Fruit fly (Drosophila melanogaster): ENCODE results near the gene Vps16A.

The Vps16A gene

dm6 chr3R:9224807-9225206, 42.0 kb upstream of the Vps16A start (continued):
- TF ChIP-seq D19A (tag; optimal IDR thresholded peaks at IDR 0.05): peak; percentile 77
- 0 out of 2 replicates have a peak, but pooled peaks have one; percentile 14 for TF ChIP-seq CG11696 (GFP tag; IDR thresholded peaks at IDR 0.05)
- TF ChIP-seq corto (GFP tag; optimal IDR thresholded peaks at IDR 0.05): no peak
- no peak for TF ChIP-seq CG11247 (GFP tag; IDR thresholded peaks at IDR 0.05)
- TF ChIP-seq phol (tag; optimal IDR thresholded peaks at IDR 0.05): peak; percentile 69
- TF ChIP-seq unc-4 (GFP tag; IDR thresholded peaks at IDR 0.05; ENCODE audit: partially characterized antibody): no peak
- TF ChIP-seq cato (GFP tag; optimal IDR thresholded peaks at IDR 0.05; ENCODE audit: borderline replicate concordance): peak; percentile 45
- peak; percentile 5 for TF ChIP-seq Ets97D (GFP tag; optimal IDR thresholded peaks at IDR 0.05)
- TF ChIP-seq trh (GFP tag; optimal IDR thresholded peaks at IDR 0.05): peak; percentile 19
- no peak for TF ChIP-seq grn (GFP tag; optimal IDR thresholded peaks at IDR 0.05)
- peak; percentile 47 for TF ChIP-seq kay (GFP tag; optimal IDR thresholded peaks at IDR 0.05)
- TF ChIP-seq Hr39 (optimal IDR thresholded peaks at IDR 0.05): no peak
- peak; percentile 40 for TF ChIP-seq NfI (GFP tag; optimal IDR thresholded peaks at IDR 0.05)
- no peak for TF ChIP-seq br (optimal IDR thresholded peaks at IDR 0.05)
- TF ChIP-seq Sry-δ (GFP tag; optimal IDR thresholded peaks at IDR 0.05): peak; percentile 26
- TF ChIP-seq cg (GFP tag; optimal IDR thresholded peaks at IDR 0.05): no peak
- peak; percentile 77 for TF ChIP-seq CG17361 (GFP tag; IDR thresholded peaks at IDR 0.05)
- no peak for TF ChIP-seq CG1529 (GFP tag; optimal IDR thresholded peaks at IDR 0.05)
- peak; percentile 64 for TF ChIP-seq danr (GFP tag; IDR thresholded peaks at IDR 0.05)
- TF ChIP-seq Vsx1 (GFP tag; optimal IDR thresholded peaks at IDR 0.05): peak; percentile 16
- TF ChIP-seq btn (GFP tag; optimal IDR thresholded peaks at IDR 0.05): peak; percentile 21
- TF ChIP-seq tna (GFP tag; IDR thresholded peaks at IDR 0.05; ENCODE audit: partially characterized antibody): no peak
- TF ChIP-seq disco-r (GFP tag; optimal IDR thresholded peaks at IDR 0.05): no peak
- TF ChIP-seq Kr (GFP tag; optimal IDR thresholded peaks at IDR 0.05): no peak
- peak; percentile 57; the same call in 1 of the 2 replicates for TF ChIP-seq CG31224 (GFP tag; IDR thresholded peaks at IDR 0.05)
- peak; percentile 62 for TF ChIP-seq CG18476 (GFP tag; optimal IDR thresholded peaks at IDR 0.05)
- TF ChIP-seq Nf-YA (GFP tag; IDR thresholded peaks at IDR 0.05): no peak
- TF ChIP-seq CG18011 (GFP tag; optimal IDR thresholded peaks at IDR 0.05): no peak
- TF ChIP-seq CG32767 (GFP tag; IDR thresholded peaks at IDR 0.05): peak; percentile 80
- peak; percentile 81 for TF ChIP-seq dysf (GFP tag; IDR thresholded peaks at IDR 0.05)
- no peak for TF ChIP-seq crol (GFP tag; IDR thresholded peaks at IDR 0.05)
- TF ChIP-seq Sin3A (optimal IDR thresholded peaks at IDR 0.05): no peak
- TF ChIP-seq CG17802 (tag; optimal IDR thresholded peaks at IDR 0.05): peak; percentile 8
- TF ChIP-seq gcm (GFP tag; optimal IDR thresholded peaks at IDR 0.05): peak; percentile 59
- peak; percentile 59 for TF ChIP-seq CG10209 (GFP tag; optimal IDR thresholded peaks at IDR 0.05)
- no peak for TF ChIP-seq CG3726 (GFP tag; IDR thresholded peaks at IDR 0.05)
- TF ChIP-seq Lpt (GFP tag; optimal IDR thresholded peaks at IDR 0.05): no peak
- no peak for TF ChIP-seq CG4404 (GFP tag; IDR thresholded peaks at IDR 0.05)
- peak; percentile 26 for TF ChIP-seq CG2116 (GFP tag; optimal IDR thresholded peaks at IDR 0.05)
- TF ChIP-seq CG7963 (GFP tag; IDR thresholded peaks at IDR 0.05; ENCODE audit: partially characterized antibody): no peak
- peak; percentile 81 for TF ChIP-seq unpg (GFP tag; optimal IDR thresholded peaks at IDR 0.05)
- peak; percentile 17; the same call in 1 of the 2 replicates for TF ChIP-seq CG14014 (GFP tag; IDR thresholded peaks at IDR 0.05)
- no peak for TF ChIP-seq vfl (GFP tag; optimal IDR thresholded peaks at IDR 0.05)
- peak; percentile 9 for TF ChIP-seq repo (GFP tag; optimal IDR thresholded peaks at IDR 0.05)
- TF ChIP-seq CG12155 (GFP tag; optimal IDR thresholded peaks at IDR 0.05): peak; percentile 54
- no peak for TF ChIP-seq CG1832 (GFP tag; optimal IDR thresholded peaks at IDR 0.05)
- no peak for TF ChIP-seq Lhr (GFP tag; optimal IDR thresholded peaks at IDR 0.05)
- TF ChIP-seq hth (optimal IDR thresholded peaks at IDR 0.05): no peak
- no peak for TF ChIP-seq CG16813 (GFP tag; IDR thresholded peaks at IDR 0.05; ENCODE audit: partially characterized antibody)
- peak; percentile 86 for TF ChIP-seq CG2712 (tag; optimal IDR thresholded peaks at IDR 0.05)
- TF ChIP-seq bigmax (GFP tag; optimal IDR thresholded peaks at IDR 0.05): no peak
- TF ChIP-seq CG8281 (tag; optimal IDR thresholded peaks at IDR 0.05): peak; percentile 35
- no peak for TF ChIP-seq CG6175 (GFP tag; IDR thresholded peaks at IDR 0.05)
